Worm (Caenorhabditis elegans) whole organism, L4 larva: ENCODE results near the gene C14C6.5.

Source experiments
- F44E2.7 ChIP-seq: fragments of 200-800 bp; sonication (Bioruptor generic); IDR thresholded peaks from 2 replicates; pipeline ENCODE4 v2.1.2; 2022; ENCODE audit warnings: missing genetic modification characterization, missing compliant biosample characterization
- R02D3.7 ChIP-seq: fragments of 150-350 bp; sonication (generic microtip); optimal IDR thresholded peaks from 3 replicates; lab custom pipeline; 2014; ENCODE audit warnings: missing biosample characterization, missing genetic modification characterization
- Y105C5A.15 ChIP-seq: fragments of 200-800 bp; sonication (Bioruptor generic); IDR thresholded peaks from 2 replicates; pipeline ENCODE4 v1.3.6; 2022; ENCODE audit warnings: missing genetic modification characterization, missing compliant biosample characterization
- aly-2 ChIP-seq: sonication (generic microtip); optimal IDR thresholded peaks from 2 replicates; lab custom pipeline; 2018; ENCODE audit warnings: missing biosample characterization, missing genetic modification characterization
- attf-4 ChIP-seq: sonication (generic microtip); optimal IDR thresholded peaks from 3 replicates; lab custom pipeline; 2017; ENCODE audit warnings: missing biosample characterization, missing genetic modification characterization
- ceh-44 ChIP-seq: fragments of 200-800 bp; sonication (Bioruptor generic); IDR thresholded peaks from 2 replicates; pipeline ENCODE4 v1.3.6; 2022; ENCODE audit warnings: missing genetic modification reagents, missing genetic modification characterization, missing compliant biosample characterization
- daf-16 ChIP-seq, 3 experiments: sonication (generic microtip); optimal IDR thresholded peaks; 2 replicates each; lab custom pipeline; 2016 to 2017; ENCODE audit warnings: missing genetic modification characterization in 3 of 3, missing genetic modification reagents in 3 of 3, mild to moderate bottlenecking in 2 of 3, missing compliant biosample characterization in 2 of 3, missing biosample characterization in 1 of 3, moderate library complexity in 1 of 3
- dmd-6 ChIP-seq: fragments of 200-800 bp; sonication (Bioruptor generic); IDR thresholded peaks from 2 replicates; pipeline ENCODE4 v1.3.6; 2022; ENCODE audit warnings: missing genetic modification reagents, missing genetic modification characterization, missing compliant biosample characterization
- dpl-1 ChIP-seq: fragments of 150-350 bp; optimal IDR thresholded peaks from 2 replicates; lab custom pipeline; 2014; ENCODE audit warnings: missing biosample characterization, missing genetic modification reagents, missing genetic modification characterization
- duxl-1 ChIP-seq: sonication (generic microtip); optimal IDR thresholded peaks from 2 replicates; lab custom pipeline; 2016; ENCODE audit warnings: mild to moderate bottlenecking, missing genetic modification characterization, moderate library complexity, missing compliant biosample characterization; ENCODE audit not compliant: poor library complexity
- dve-1 ChIP-seq: sonication (generic microtip); optimal IDR thresholded peaks from 2 replicates; lab custom pipeline; 2017; ENCODE audit warnings: antibody characterized with exemption, mild to moderate bottlenecking, missing genetic modification characterization, missing compliant biosample characterization; ENCODE audit not compliant: insufficient read depth
- egl-43 ChIP-seq: fragments of 200-800 bp; sonication (Bioruptor generic); IDR thresholded peaks from 2 replicates; pipeline ENCODE4 v1.3.6; 2022; ENCODE audit warnings: missing genetic modification reagents, missing genetic modification characterization, missing compliant biosample characterization
- fkh-10 ChIP-seq: fragments of 150-350 bp; optimal IDR thresholded peaks from 2 replicates; lab custom pipeline; 2014; ENCODE audit warnings: missing biosample characterization, missing genetic modification reagents, missing genetic modification characterization
- hif-1 ChIP-seq, 2 experiments: sonication (generic microtip); optimal IDR thresholded peaks; 2 replicates each; lab custom pipeline; 2016 to 2017; ENCODE audit warnings: missing compliant biosample characterization in 2 of 2, missing genetic modification characterization in 2 of 2, missing genetic modification reagents in 2 of 2, missing genotype in 2 of 2, mild to moderate bottlenecking in 1 of 2
- hlh-30 ChIP-seq: sonication (generic microtip); optimal IDR thresholded peaks from 2 replicates; lab custom pipeline; 2017; ENCODE audit warnings: antibody characterized with exemption, mild to moderate bottlenecking, missing genetic modification characterization, missing compliant biosample characterization; ENCODE audit not compliant: insufficient read depth
- hmg-1.1 ChIP-seq: fragments of 200-800 bp; sonication (Bioruptor generic); IDR thresholded peaks from 2 replicates; pipeline ENCODE4 v1.3.6; 2022; ENCODE audit warnings: missing genetic modification reagents, missing genetic modification characterization, missing compliant biosample characterization
- jun-1 ChIP-seq: fragments of 150-350 bp; optimal IDR thresholded peaks from 2 replicates; lab custom pipeline; 2014; ENCODE audit warnings: missing biosample characterization, missing genetic modification reagents, missing genetic modification characterization
- lin-1 ChIP-seq: fragments of 200-800 bp; sonication (Bioruptor generic); IDR thresholded peaks from 2 replicates; pipeline ENCODE4 v1.3.6; 2022; ENCODE audit warnings: missing genetic modification reagents, missing genetic modification characterization, missing compliant biosample characterization
- lsy-2 ChIP-seq, 2 experiments: fragments of 150-350 bp in 1 of 2; sonication (generic microtip) in 1 of 2; optimal IDR thresholded peaks; 2 replicates each; lab custom pipeline; 2014 to 2017; ENCODE audit warnings: missing biosample characterization in 2 of 2, missing genetic modification characterization in 2 of 2
- madf-9 ChIP-seq: fragments of 200-800 bp; sonication (Bioruptor generic); conservative IDR thresholded peaks from 2 replicates; pipeline ENCODE4 v1.3.6; 2022; ENCODE audit warnings: missing genetic modification reagents, missing genetic modification characterization, missing compliant biosample characterization
- mdl-1 ChIP-seq, 2 experiments: fragments of 150-350 bp in 1 of 2; sonication (generic microtip) in 1 of 2; optimal IDR thresholded peaks; 2 replicates each; lab custom pipeline; 2014 to 2017; ENCODE audit warnings: missing biosample characterization in 2 of 2, missing genetic modification characterization in 2 of 2
- mep-1 ChIP-seq: fragments of 150-350 bp; sonication (generic microtip); optimal IDR thresholded peaks from 3 replicates; lab custom pipeline; 2014; ENCODE audit warnings: missing biosample characterization, missing genetic modification characterization
- mxl-2 ChIP-seq: fragments of 200-800 bp; sonication (Bioruptor generic); conservative IDR thresholded peaks from 2 replicates; pipeline ENCODE4 v1.3.6; 2022; ENCODE audit warnings: missing genetic modification reagents, missing genetic modification characterization, missing compliant biosample characterization
- mxl-3 ChIP-seq: fragments of 200-800 bp; sonication (Bioruptor generic); optimal IDR thresholded peaks from 2 replicates; lab custom pipeline; 2018; ENCODE audit warnings: mild to moderate bottlenecking, missing genetic modification characterization, missing compliant biosample characterization
- nhr-10 ChIP-seq: fragments of 150-350 bp; optimal IDR thresholded peaks from 2 replicates; lab custom pipeline; 2014; ENCODE audit warnings: missing biosample characterization, missing genetic modification characterization
- nhr-102 ChIP-seq: sonication (generic microtip); optimal IDR thresholded peaks from 2 replicates; lab custom pipeline; 2016; ENCODE audit warnings: mild to moderate bottlenecking, missing genetic modification characterization, moderate library complexity, missing compliant biosample characterization
- nhr-11 ChIP-seq: fragments of 150-350 bp; optimal IDR thresholded peaks from 2 replicates; lab custom pipeline; 2014; ENCODE audit warnings: missing biosample characterization, missing genetic modification characterization
- nhr-111 ChIP-seq: fragments of 200-800 bp; sonication (Bioruptor generic); optimal IDR thresholded peaks from 2 replicates; lab custom pipeline; 2018; ENCODE audit warnings: mild to moderate bottlenecking, missing genetic modification characterization, missing compliant biosample characterization
- nhr-25 ChIP-seq: sonication (generic microtip); optimal IDR thresholded peaks from 2 replicates; lab custom pipeline; 2017; ENCODE audit warnings: missing genetic modification characterization, mild to moderate bottlenecking, missing compliant biosample characterization, antibody characterized with exemption, moderate library complexity, borderline replicate concordance; ENCODE audit not compliant: insufficient read depth
- nhr-28 ChIP-seq: fragments of 150-350 bp; optimal IDR thresholded peaks from 2 replicates; lab custom pipeline; 2014; ENCODE audit warnings: missing biosample characterization, missing genetic modification characterization
- nhr-48 ChIP-seq: sonication (generic microtip); optimal IDR thresholded peaks from 2 replicates; lab custom pipeline; 2016; ENCODE audit warnings: mild to moderate bottlenecking, missing genetic modification characterization, missing compliant biosample characterization
- nhr-76 ChIP-seq: fragments of 150-350 bp; optimal IDR thresholded peaks from 2 replicates; lab custom pipeline; 2014; ENCODE audit warnings: missing biosample characterization, missing genetic modification characterization
- pha-4 ChIP-seq, 2 experiments: fragments of 150-350 bp in 1 of 2; fragments of 200-800 bp in 1 of 2; sonication (Bioruptor generic) in 1 of 2; IDR thresholded peaks in 1 of 2; optimal IDR thresholded peaks in 1 of 2; 2 replicates each; pipeline versions ENCODE4 v1.3.6 to Lab custom; 2014 to 2022; ENCODE audit warnings: missing genetic modification characterization in 2 of 2, missing genetic modification reagents in 2 of 2, missing biosample characterization in 1 of 2, missing compliant biosample characterization in 1 of 2
- php-3 ChIP-seq: fragments of 200-800 bp; sonication (Bioruptor generic); IDR thresholded peaks from 2 replicates; pipeline ENCODE4 v1.3.6; 2022; ENCODE audit warnings: missing genetic modification reagents, missing genetic modification characterization, missing compliant biosample characterization
- pqm-1 ChIP-seq: sonication (generic microtip); optimal IDR thresholded peaks from 2 replicates; lab custom pipeline; 2017; ENCODE audit warnings: missing biosample characterization, missing genetic modification characterization
- rbr-2 ChIP-seq: sonication (generic microtip); optimal IDR thresholded peaks from 2 replicates; lab custom pipeline; 2016; ENCODE audit warnings: missing genotype, missing genetic modification characterization, missing compliant biosample characterization
- skn-1 ChIP-seq: fragments of 150-350 bp; optimal IDR thresholded peaks from 2 replicates; lab custom pipeline; 2014; ENCODE audit warnings: missing biosample characterization, missing genetic modification characterization
- snpc-1.2 ChIP-seq: fragments of 200-800 bp; sonication (Bioruptor generic); IDR thresholded peaks from 2 replicates; pipeline ENCODE4 v1.3.6; 2022; ENCODE audit warnings: missing genetic modification reagents, missing genetic modification characterization, missing compliant biosample characterization
- snpc-4 ChIP-seq: fragments of 150-350 bp; optimal IDR thresholded peaks from 2 replicates; lab custom pipeline; 2014; ENCODE audit warnings: missing biosample characterization, missing genetic modification characterization
- spr-1 ChIP-seq: sonication (generic microtip); optimal IDR thresholded peaks from 2 replicates; lab custom pipeline; 2016; ENCODE audit warnings: mild to moderate bottlenecking, missing genetic modification characterization, missing compliant biosample characterization
- spr-3 ChIP-seq: fragments of 200-800 bp; sonication (Bioruptor generic); optimal IDR thresholded peaks from 2 replicates; lab custom pipeline; 2018; ENCODE audit warnings: mild to moderate bottlenecking, missing genetic modification characterization, missing compliant biosample characterization
- unc-39 ChIP-seq: sonication (generic microtip); optimal IDR thresholded peaks from 2 replicates; lab custom pipeline; 2017; ENCODE audit warnings: missing biosample characterization, missing genetic modification characterization
- vab-7 ChIP-seq: fragments of 200-800 bp; sonication (Bioruptor generic); IDR thresholded peaks from 2 replicates; pipeline ENCODE4 v1.3.6; 2022; ENCODE audit warnings: missing genetic modification reagents, missing genetic modification characterization, missing compliant biosample characterization
- zfp-2 ChIP-seq: sonication (generic microtip); optimal IDR thresholded peaks from 2 replicates; lab custom pipeline; 2016; ENCODE audit warnings: mild to moderate bottlenecking, missing genetic modification characterization, missing compliant biosample characterization
- zip-2 ChIP-seq: fragments of 150-350 bp; optimal IDR thresholded peaks from 2 replicates; lab custom pipeline; 2014; ENCODE audit warnings: missing biosample characterization, missing genetic modification characterization
- ztf-11 ChIP-seq: fragments of 150-350 bp; optimal IDR thresholded peaks from 2 replicates; lab custom pipeline; 2014; ENCODE audit warnings: missing biosample characterization, missing genetic modification characterization
- ztf-7 ChIP-seq: fragments of 150-350 bp; optimal IDR thresholded peaks from 2 replicates; lab custom pipeline; 2014; ENCODE audit warnings: missing biosample characterization, missing genetic modification characterization

C14C6.5 gene

ce11 chrV:525040-525439 is 11.4 kb upstream of the C14C6.5 start, which contains the start of gene R11G11.16:
Gene R11G11.16 (minus strand): TSS chrV:525140.
- TF ChIP-seq ztf-7 (no peak), fkh-10 (no peak), hmg-1.1 (GFP tag; lab: Robert Waterston, UW) (no peak), aly-2 (tag; lab: Kevin White, UChicago) (no peak), nhr-111 (GFP tag; lab: Kevin White, UChicago) (no peak), pqm-1 (tag; lab: Kevin White, UChicago) (no peak), spr-1 (tag; lab: Kevin White, UChicago) (no peak), unc-39 (tag; lab: Kevin White, UChicago) (no peak), attf-4 (no peak), vab-7 (no peak), nhr-25 (tag; lab: Kevin White, UChicago) (no peak), mep-1 (tag; lab: Kevin White, UChicago) (no peak), spr-3 (GFP tag; lab: Kevin White, UChicago) (no peak), ceh-44 (GFP tag; lab: Robert Waterston, UW) (no peak), php-3 (GFP tag; lab: Robert Waterston, UW) (no peak), pha-4 (GFP tag; IDR thresholded peaks at IDR 0.05; lab: Robert Waterston, UW) (no peak), pha-4 (tag; optimal IDR thresholded peaks at IDR 0.05; lab: Kevin White, UChicago) (no peak), duxl-1 (tag; lab: Kevin White, UChicago) (no peak), skn-1 (no peak), zip-2 (tag; lab: Kevin White, UChicago) (no peak)
- TF ChIP-seq, all 104 proteins: peak for 0

- TF ChIP-seq mxl-2 (GFP tag; lab: Robert Waterston, UW) (no peak), jun-1 (tag; lab: Kevin White, UChicago) (no peak), lsy-2 (tag; optimal IDR thresholded peaks at IDR 0.05; lab: Kevin White, UChicago) (no peak), ztf-11 (tag; lab: Kevin White, UChicago) (no peak), zfp-2 (tag; lab: Kevin White, UChicago) (no peak), zip-2 (tag; lab: Kevin White, UChicago) (no peak), madf-9 (GFP tag; lab: Robert Waterston, UW) (no peak), F44E2.7 (GFP tag; lab: Robert Waterston, UW) (no peak), R02D3.7 (tag; lab: Kevin White, UChicago) (no peak), egl-43 (GFP tag; lab: Robert Waterston, UW) (no peak), Y105C5A.15 (GFP tag; lab: Robert Waterston, UW) (no peak), snpc-1.2 (no peak), nhr-11 (tag; lab: Kevin White, UChicago) (no peak), attf-4 (no peak), nhr-25 (tag; lab: Kevin White, UChicago) (no peak), nhr-10 (no peak)
Measured at ce11 chrV:527602-528001, 8.8 kb upstream of the C14C6.5 start, which contains the start of gene srw-108. Gene srw-108 (plus strand): TSS chrV:527902.

ce11 chrV:532046-532445 is 4.4 kb upstream of the C14C6.5 start, which contains the start of gene nhr-58:
Gene nhr-58 (plus strand): TSS chrV:532259.
- TF ChIP-seq nhr-76 (tag; lab: Kevin White, UChicago), result peak; percentile 32
- TF ChIP-seq hlh-30 (tag; lab: Kevin White, UChicago), result peak; percentile 79
- peak; percentile 97 for TF ChIP-seq dmd-6 (GFP tag; lab: Robert Waterston, UW)
- TF ChIP-seq dpl-1, result peak; percentile 16
- peak; percentile 84 for TF ChIP-seq nhr-102 (tag; lab: Kevin White, UChicago)
- peak; percentile 4 for TF ChIP-seq rbr-2 (tag; lab: Kevin White, UChicago)
- no peak for TF ChIP-seq daf-16 (GFP tag; optimal IDR thresholded peaks at IDR 0.05; lab: Kevin White, UChicago)
- peak; percentile 63 for TF ChIP-seq daf-16 (tag; optimal IDR thresholded peaks at IDR 0.05; lab: Kevin White, UChicago)
- peak; percentile 98 for TF ChIP-seq nhr-28 (tag; lab: Kevin White, UChicago)
- TF ChIP-seq lin-1 (GFP tag; lab: Robert Waterston, UW), result peak; percentile 90
- peak; percentile 59 for TF ChIP-seq nhr-10
- peak in 1 of 2 experiments; percentile 42 for TF ChIP-seq hif-1 (tag; optimal IDR thresholded peaks at IDR 0.05; lab: Kevin White, UChicago)
- TF ChIP-seq mdl-1 (tag; optimal IDR thresholded peaks at IDR 0.05; lab: Kevin White, UChicago), result peak; percentile 74 to 86
- peak; percentile 94 for TF ChIP-seq nhr-48 (tag; lab: Kevin White, UChicago)
- 0 out of 2 replicates have a peak, but pooled peaks have one; percentile 28 for TF ChIP-seq hmg-1.1 (GFP tag; lab: Robert Waterston, UW)
- TF ChIP-seq ztf-11 (tag; lab: Kevin White, UChicago), result no peak
- TF ChIP-seq nhr-25 (tag; lab: Kevin White, UChicago), result peak; percentile 59
- TF ChIP-seq snpc-4, result no peak
- peak; percentile 56 for TF ChIP-seq mxl-3 (GFP tag; lab: Kevin White, UChicago)
- TF ChIP-seq dve-1 (tag; lab: Kevin White, UChicago), result peak; percentile 94
